Worm (Caenorhabditis elegans): ENCODE data around the gene npr-12.

DNA sequence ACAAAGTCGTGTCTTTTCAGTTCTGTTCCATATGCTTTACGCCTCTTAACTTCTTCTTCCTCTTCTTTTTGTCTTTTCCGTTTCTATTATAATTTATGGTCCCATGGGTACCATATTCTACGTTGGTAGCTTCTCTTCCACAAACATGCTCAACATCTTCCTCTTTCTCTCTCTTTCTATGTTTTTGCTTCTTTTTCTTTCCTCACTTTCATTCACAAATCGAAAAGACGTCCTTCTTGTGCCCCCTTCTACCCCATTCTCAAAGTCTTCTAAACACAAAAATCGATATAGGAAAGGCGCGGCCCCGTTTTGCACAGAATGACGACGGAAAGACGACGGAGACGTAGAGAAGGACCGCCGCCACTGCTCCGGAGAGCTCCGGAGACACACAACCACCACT, 21.2 kb upstream of the npr-12 start:
- TF ChIP-seq aly-2 (tag; optimal IDR thresholded peaks at IDR 0.05) (no peak), madf-9 (GFP tag; conservative IDR thresholded peaks at IDR 0.05) (no peak), mes-2 (tag; optimal IDR thresholded peaks at IDR 0.05; ENCODE audit: poor library complexity, severe bottlenecking) (no peak), pha-4 (GFP tag; IDR thresholded peaks at IDR 0.05) (no peak), pha-4 (tag; optimal IDR thresholded peaks at IDR 0.05) (no peak), nhr-6 (tag; optimal IDR thresholded peaks at IDR 0.05) (no peak), ztf-11 (tag; optimal IDR thresholded peaks at IDR 0.05) (no peak), mep-1 (tag; optimal IDR thresholded peaks at IDR 0.05) (peak; percentile 38), unc-62 (GFP tag; optimal IDR thresholded peaks at IDR 0.05 in 1 of 2) (peak in 1 of 2 experiments; percentile 98), unc-62 (tag; optimal IDR thresholded peaks at IDR 0.05) (no peak), zfp-3 (GFP tag; conservative IDR thresholded peaks at IDR 0.05) (no peak), ama-1 (optimal IDR thresholded peaks at IDR 0.05) (no peak)
